Worm (Caenorhabditis elegans): ENCODE measurements around the gene lact-9.

lact-9 gene

ce11 chrIV:13776115-13776514 lies 9.3 kb downstream of the lact-9 start, which contains the start of gene Y45F10D.16:
Gene Y45F10D.16, plus strand, starts transcription at chrIV:13776415.
- TF ChIP-seq lin-15B (tag; optimal IDR thresholded peaks at IDR 0.05) (no peak), egl-5 (tag; optimal IDR thresholded peaks at IDR 0.05) (no peak), pha-4 (tag; optimal IDR thresholded peaks at IDR 0.05) (peak; percentile 7)

DNA sequence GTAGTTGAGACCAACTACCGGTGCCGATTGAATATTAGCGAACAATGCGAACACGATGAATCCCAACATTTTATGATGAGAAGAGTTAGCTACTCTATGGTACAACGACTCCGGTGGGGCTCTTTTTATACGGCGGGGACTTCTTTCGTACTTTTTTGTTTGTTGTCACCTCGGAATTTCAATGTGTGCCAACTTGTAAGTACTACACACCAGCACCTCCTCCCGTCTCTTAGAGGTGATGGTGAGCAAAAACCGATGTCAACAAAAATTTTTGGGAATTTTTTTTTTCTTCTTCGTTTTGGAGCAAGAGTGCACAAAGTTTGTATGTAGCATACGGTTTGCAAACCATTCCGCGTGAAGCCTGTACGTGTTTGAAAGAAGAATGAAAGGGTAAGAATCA lies 10.9 kb downstream of the lact-9 start, which contains the start of gene Y45F10D.2:
TSS of gene Y45F10D.2 (minus strand) at position 101 of the 400 bp plus-strand sequence.
- TF ChIP-seq nhr-28 (tag; optimal IDR thresholded peaks at IDR 0.05) (no peak), ama-1 (optimal IDR thresholded peaks at IDR 0.05) (no peak), eor-1 (tag; optimal IDR thresholded peaks at IDR 0.05) (no peak), fos-1 (tag; optimal IDR thresholded peaks at IDR 0.05) (no peak), nhr-25 (tag; optimal IDR thresholded peaks at IDR 0.05) (no peak), ceh-9 (tag; optimal IDR thresholded peaks at IDR 0.05) (no peak), nfya-1 (tag; optimal IDR thresholded peaks at IDR 0.05; ENCODE audit: insufficient read depth) (no peak), zag-1 (tag; optimal IDR thresholded peaks at IDR 0.05) (no peak), lin-15B (tag; optimal IDR thresholded peaks at IDR 0.05) (no peak), nhr-11 (tag; optimal IDR thresholded peaks at IDR 0.05) (no peak), nhr-67 (tag; optimal IDR thresholded peaks at IDR 0.05) (no peak), jun-1 (tag; optimal IDR thresholded peaks at IDR 0.05) (no peak), ztf-11 (tag; optimal IDR thresholded peaks at IDR 0.05) (no peak), snpc-4 (tag; optimal IDR thresholded peaks at IDR 0.05) (no peak), ztf-4 (tag; optimal IDR thresholded peaks at IDR 0.05) (no peak), nhr-77 (tag; optimal IDR thresholded peaks at IDR 0.05) (no peak), egl-27 (tag; optimal IDR thresholded peaks at IDR 0.05) (no peak), pha-4 (tag; optimal IDR thresholded peaks at IDR 0.05) (no peak)

DNA sequence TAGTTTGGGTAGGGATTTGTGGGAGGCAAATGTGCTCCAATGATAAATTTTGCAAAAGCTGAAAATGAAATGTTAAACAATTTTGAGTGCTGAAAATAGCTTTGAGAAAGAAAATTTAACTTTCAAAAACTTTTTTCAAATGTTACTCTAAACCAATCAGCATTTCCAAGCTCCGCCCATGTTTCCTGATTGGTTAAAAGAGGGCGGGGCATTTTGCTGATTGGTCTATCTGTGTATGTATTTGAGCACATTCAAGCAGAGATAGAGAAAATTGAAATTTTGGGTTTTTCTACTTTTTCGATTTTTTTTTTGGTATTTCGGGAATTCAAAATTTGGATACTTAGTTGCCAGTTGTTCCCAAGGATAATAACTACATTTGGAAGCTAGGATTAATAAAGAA lies 20.7 kb downstream of the lact-9 start:
- TF ChIP-seq nfya-1 (tag; optimal IDR thresholded peaks at IDR 0.05; ENCODE audit: insufficient read depth) (peak; percentile 74), nhr-237 (tag; optimal IDR thresholded peaks at IDR 0.05) (no peak)

ce11 chrIV:13763449-13763848 lies 22.0 kb downstream of the lact-9 start:
- TF ChIP-seq nhr-12 (tag; optimal IDR thresholded peaks at IDR 0.05) (no peak), lin-15B (tag; optimal IDR thresholded peaks at IDR 0.05) (no peak), hmg-11 (tag; optimal IDR thresholded peaks at IDR 0.05) (no peak), fos-1 (tag; optimal IDR thresholded peaks at IDR 0.05) (no peak), elt-3 (tag; optimal IDR thresholded peaks at IDR 0.05) (no peak), elt-1 (tag; optimal IDR thresholded peaks at IDR 0.05) (no peak), snpc-4 (tag; optimal IDR thresholded peaks at IDR 0.05) (no peak), nhr-28 (tag; optimal IDR thresholded peaks at IDR 0.05) (no peak), egl-5 (tag; optimal IDR thresholded peaks at IDR 0.05) (no peak), skn-1 (tag; optimal IDR thresholded peaks at IDR 0.05) (no peak), nhr-23 (tag; optimal IDR thresholded peaks at IDR 0.05) (no peak), pqm-1 (tag; optimal IDR thresholded peaks at IDR 0.05) (no peak), lsy-12 (tag; optimal IDR thresholded peaks at IDR 0.05) (no peak), nhr-25 (tag; optimal IDR thresholded peaks at IDR 0.05) (no peak), nhr-11 (tag; optimal IDR thresholded peaks at IDR 0.05) (no peak), tbx-2 (tag; optimal IDR thresholded peaks at IDR 0.05) (no peak), ceh-28 (tag; optimal IDR thresholded peaks at IDR 0.05) (no peak), ceh-82 (tag; optimal IDR thresholded peaks at IDR 0.05) (no peak), fkh-2 (tag; optimal IDR thresholded peaks at IDR 0.05) (no peak), elt-2 (tag; optimal IDR thresholded peaks at IDR 0.05) (no peak)

DNA sequence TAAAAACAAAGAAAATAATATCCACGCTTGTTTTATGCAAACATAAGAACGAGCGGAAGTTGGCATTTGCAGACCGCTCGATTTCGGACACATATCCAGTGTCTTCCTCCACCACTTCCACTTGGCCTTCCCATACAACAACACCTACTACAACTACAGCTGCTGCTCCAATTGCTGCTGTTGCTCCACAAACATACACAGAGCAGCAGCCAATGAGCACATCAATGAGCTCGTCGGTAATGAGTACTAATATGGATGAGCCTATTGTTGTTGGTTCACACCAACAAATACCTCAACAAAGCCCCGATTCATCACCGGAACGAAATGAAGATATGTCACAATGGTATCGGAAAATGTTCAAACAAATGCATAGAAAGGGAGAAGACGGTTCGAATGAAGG lies 29.8 kb downstream of the lact-9 start:
- no peak for TF ChIP-seq nhr-237 (tag; optimal IDR thresholded peaks at IDR 0.05)
- no peak for TF ChIP-seq mdl-1 (tag; optimal IDR thresholded peaks at IDR 0.05)
- TF ChIP-seq ceh-9 (tag; optimal IDR thresholded peaks at IDR 0.05): no peak

DNA sequence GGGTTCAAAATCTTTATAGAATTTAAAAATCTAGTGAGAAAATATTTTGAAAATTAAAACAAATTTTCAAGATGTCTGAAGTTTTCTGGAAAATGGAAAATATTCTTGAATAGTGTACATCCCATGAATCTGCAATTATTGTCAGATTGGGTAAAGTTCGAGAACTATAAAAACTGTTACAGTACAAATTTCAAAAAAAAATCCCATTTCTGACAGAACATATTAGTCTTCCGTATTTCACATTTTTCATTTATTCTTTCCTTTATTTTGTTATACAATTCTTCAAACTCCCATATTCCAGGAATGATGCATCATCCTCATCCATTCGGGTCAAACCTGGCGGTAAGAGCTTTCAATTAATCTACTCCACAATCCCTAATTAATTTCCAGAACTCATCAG lies 35.4 kb downstream of the lact-9 start, which contains the start of gene sorb-1:
TSS of gene sorb-1 (plus strand) at position 301 of the 400 bp plus-strand sequence.
- no peak for TF ChIP-seq unc-62 (GFP tag; optimal IDR thresholded peaks at IDR 0.05)
- no peak for TF ChIP-seq elt-2 (tag; optimal IDR thresholded peaks at IDR 0.05)
- no peak for TF ChIP-seq ceh-82 (tag; optimal IDR thresholded peaks at IDR 0.05)
- no peak for TF ChIP-seq lin-15B (tag; optimal IDR thresholded peaks at IDR 0.05)
- no peak for TF ChIP-seq nhr-12 (tag; optimal IDR thresholded peaks at IDR 0.05)
- TF ChIP-seq daf-12 (tag; optimal IDR thresholded peaks at IDR 0.05): no peak
- TF ChIP-seq nhr-25 (tag; optimal IDR thresholded peaks at IDR 0.05): no peak
- no peak for TF ChIP-seq elt-1 (tag; optimal IDR thresholded peaks at IDR 0.05)
- TF ChIP-seq nhr-67 (tag; optimal IDR thresholded peaks at IDR 0.05): no peak
- no peak for TF ChIP-seq jun-1 (tag; optimal IDR thresholded peaks at IDR 0.05)
- no peak for TF ChIP-seq fos-1 (tag; optimal IDR thresholded peaks at IDR 0.05)
- TF ChIP-seq skn-1 (tag; optimal IDR thresholded peaks at IDR 0.05): no peak
- no peak for TF ChIP-seq fkh-10 (GFP tag; optimal IDR thresholded peaks at IDR 0.05)
- TF ChIP-seq nhr-28 (tag; optimal IDR thresholded peaks at IDR 0.05): no peak
- no peak for TF ChIP-seq unc-39 (tag; optimal IDR thresholded peaks at IDR 0.05)
- TF ChIP-seq nhr-76 (tag; optimal IDR thresholded peaks at IDR 0.05): no peak
- TF ChIP-seq ama-1 (optimal IDR thresholded peaks at IDR 0.05): no peak
- TF ChIP-seq hmg-11 (tag; optimal IDR thresholded peaks at IDR 0.05): no peak
- no peak for TF ChIP-seq ZK546.5 (tag; optimal IDR thresholded peaks at IDR 0.05)
- TF ChIP-seq zag-1 (tag; optimal IDR thresholded peaks at IDR 0.05): no peak
